Fruit fly (Drosophila melanogaster): ENCODE data around the gene Sgs8.

The Sgs8 gene

dm6 chr3L:11488264-11488663 is 20.9 kb downstream of the Sgs8 start:
- TF ChIP-seq CG16779 (GFP tag; IDR thresholded peaks at IDR 0.05): no peak
- no peak for TF ChIP-seq CG10366 (GFP tag; IDR thresholded peaks at IDR 0.05)
- TF ChIP-seq bsh (GFP tag; optimal IDR thresholded peaks at IDR 0.05): no peak
- no peak for TF ChIP-seq esg (GFP tag; conservative IDR thresholded peaks at IDR 0.05)
- TF ChIP-seq CG12071 (GFP tag; optimal IDR thresholded peaks at IDR 0.05): no peak
- TF ChIP-seq CG2199 (GFP tag; IDR thresholded peaks at IDR 0.05): peak; percentile 55; the same call in 2 of the 3 replicates
- TF ChIP-seq Abd-B (GFP tag; optimal IDR thresholded peaks at IDR 0.05): no peak
- no peak for TF ChIP-seq NFAT (GFP tag; IDR thresholded peaks at IDR 0.05)
- TF ChIP-seq Atf6 (GFP tag; IDR thresholded peaks at IDR 0.05): no peak
- TF ChIP-seq aop (GFP tag; IDR thresholded peaks at IDR 0.05): no peak
- TF ChIP-seq chm (GFP tag; IDR thresholded peaks at IDR 0.05): peak; percentile 65
- peak; percentile 73 for TF ChIP-seq Med (GFP tag)
- no peak for TF ChIP-seq CG9727 (GFP tag; optimal IDR thresholded peaks at IDR 0.05)

DNA sequence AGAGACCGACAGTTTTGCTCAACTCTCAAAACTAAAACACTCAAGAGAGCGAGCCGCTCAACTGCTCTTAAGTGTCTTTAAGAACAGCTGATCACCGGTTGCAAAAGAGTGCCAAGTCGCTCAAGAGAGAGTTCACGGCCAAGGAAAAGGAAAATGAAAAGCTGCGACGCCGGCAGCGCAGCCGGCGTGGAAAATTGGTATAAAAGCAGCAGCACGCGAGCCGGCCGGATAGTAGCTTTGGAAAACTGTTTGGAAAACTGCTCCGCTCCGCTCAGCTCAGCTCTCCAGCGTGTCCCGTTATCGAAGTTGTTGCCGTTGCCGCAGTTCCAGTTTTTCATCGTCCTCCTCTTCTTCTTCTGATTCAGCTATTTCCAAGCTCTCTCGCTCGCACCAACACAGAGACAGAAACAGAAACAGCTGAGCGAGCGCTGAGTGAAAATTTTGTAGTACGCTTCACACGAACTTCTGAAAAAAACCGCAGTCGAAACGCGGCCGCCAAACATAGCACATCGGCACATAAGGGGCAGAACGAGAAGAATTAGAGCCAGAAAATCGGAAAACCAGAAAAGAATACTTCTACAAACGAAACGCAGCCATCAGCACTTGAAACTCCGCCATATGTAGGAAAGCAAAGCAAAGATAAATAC is 21.7 kb downstream of the Sgs8 start, which contains the start of gene chrb:
chrb (plus strand) TSS at position 224 of the 647 bp plus-strand sequence.
- no peak for TF ChIP-seq fd3F (GFP tag; optimal IDR thresholded peaks at IDR 0.05)
- peak; percentile 29 for TF ChIP-seq CG15479 (GFP tag; optimal IDR thresholded peaks at IDR 0.05)
- TF ChIP-seq sens (GFP tag): peak; percentile 92
- TF ChIP-seq Jarid2 (GFP tag; optimal IDR thresholded peaks at IDR 0.05): peak; percentile 99
- peak; percentile 16 for TF ChIP-seq CG1792 (GFP tag; optimal IDR thresholded peaks at IDR 0.05)
- TF ChIP-seq croc (GFP tag; conservative IDR thresholded peaks at IDR 0.05): no peak
- TF ChIP-seq CG11247 (GFP tag; IDR thresholded peaks at IDR 0.05): peak; percentile 39; the same call in 1 of the 2 replicates
- TF ChIP-seq CG14050 (GFP tag; IDR thresholded peaks at IDR 0.05): peak; percentile 25; the same call in 1 of the 3 replicates
- peak; percentile 32 for TF ChIP-seq CG2116 (GFP tag; optimal IDR thresholded peaks at IDR 0.05)
- peak; percentile 41 for TF ChIP-seq CG17802 (tag; optimal IDR thresholded peaks at IDR 0.05)
- TF ChIP-seq z (GFP tag; IDR thresholded peaks at IDR 0.05): peak; percentile 97
- no peak for TF ChIP-seq ttk (GFP tag; IDR thresholded peaks at IDR 0.05)
- TF ChIP-seq MTF-1 (GFP tag; optimal IDR thresholded peaks at IDR 0.05; ENCODE audit: borderline replicate concordance): peak; percentile 52
- 0 out of 2 replicates have a peak, but pooled peaks have one; percentile 15 for TF ChIP-seq H2.0 (GFP tag; IDR thresholded peaks at IDR 0.05)
- peak; percentile 44 for TF ChIP-seq wek (GFP tag; optimal IDR thresholded peaks at IDR 0.05)
- TF ChIP-seq sob (GFP tag; IDR thresholded peaks at IDR 0.05): peak; percentile 42; the same call in 1 of the 2 replicates
- TF ChIP-seq kay (GFP tag; optimal IDR thresholded peaks at IDR 0.05): peak; percentile 32
- no peak for TF ChIP-seq CG3847 (GFP tag; IDR thresholded peaks at IDR 0.05)
- TF ChIP-seq ab (GFP tag; optimal IDR thresholded peaks at IDR 0.05): no peak
- TF ChIP-seq tna (GFP tag; IDR thresholded peaks at IDR 0.05; ENCODE audit: partially characterized antibody): peak; percentile 52; the same call in 1 of the 2 replicates
- TF ChIP-seq CG33213 (GFP tag; optimal IDR thresholded peaks at IDR 0.05): peak; percentile 17
- TF ChIP-seq zfh1 (GFP tag; IDR thresholded peaks at IDR 0.05): 0 out of 3 replicates have a peak, but pooled peaks have one; percentile 44
- peak; percentile 55 for TF ChIP-seq D19A (tag; optimal IDR thresholded peaks at IDR 0.05)
- no peak for TF ChIP-seq D19B (GFP tag; optimal IDR thresholded peaks at IDR 0.05)
- TF ChIP-seq CG10979 (tag; optimal IDR thresholded peaks at IDR 0.05): peak; percentile 47
- TF ChIP-seq kni (GFP tag; optimal IDR thresholded peaks at IDR 0.05): peak; percentile 93
- TF ChIP-seq CG8359 (GFP tag; optimal IDR thresholded peaks at IDR 0.05; ENCODE audit: borderline replicate concordance): peak; percentile 43
- TF ChIP-seq CG34224 (GFP tag; IDR thresholded peaks at IDR 0.05; ENCODE audit: partially characterized antibody): peak; percentile 77
- TF ChIP-seq CG30020 (tag; optimal IDR thresholded peaks at IDR 0.05): no peak
- peak; percentile 51; the same call in 1 of the 2 replicates for TF ChIP-seq crol (GFP tag; IDR thresholded peaks at IDR 0.05)
- no peak for TF ChIP-seq vnd (GFP tag; IDR thresholded peaks at IDR 0.05; ENCODE audit: partially characterized antibody)
- TF ChIP-seq ato (GFP tag; IDR thresholded peaks at IDR 0.05; ENCODE audit: partially characterized antibody): peak; percentile 69
- peak; percentile 42 for TF ChIP-seq Meics (GFP tag; optimal IDR thresholded peaks at IDR 0.05)
- TF ChIP-seq grau (tag; optimal IDR thresholded peaks at IDR 0.05): peak; percentile 50
- TF ChIP-seq Dp (GFP tag; optimal IDR thresholded peaks at IDR 0.05): no peak
- no peak for TF ChIP-seq ham (GFP tag; IDR thresholded peaks at IDR 0.05)
